Fruit fly (Drosophila melanogaster) whole organism, embryonic: ENCODE data around the gene CG14367.
A peak's percentile ranks its signal among the peaks of the same experiment; 100 is the strongest.

Experiments used
- ATbp ChIP-seq: fragments of 200-800 bp; sonication (Bioruptor generic); optimal IDR thresholded peaks from 2 replicates; lab custom pipeline; 2017; ENCODE audit warnings: missing biosample characterization, mild to moderate bottlenecking, missing genetic modification characterization, missing genetic modification reagents
- Awh ChIP-seq: fragments of 200-800 bp; sonication (Bioruptor generic); IDR thresholded peaks from 2 replicates; pipeline ENCODE4, ENCODE4 v1.3.6; 2022; ENCODE audit warnings: missing biosample characterization, missing genetic modification characterization
- BtbVII ChIP-seq: fragments of 200-800 bp; sonication (Bioruptor generic); optimal IDR thresholded peaks from 3 replicates; lab custom pipeline; 2017; ENCODE audit warnings: missing biosample characterization, mild to moderate bottlenecking, missing genetic modification characterization
- CG10959 ChIP-seq: fragments of 200-800 bp; sonication (Bioruptor generic); IDR thresholded peaks from 2 replicates; pipeline ENCODE4 v1.3.6; 2022; ENCODE audit warnings: missing biosample characterization, missing genetic modification characterization
- CG14050 ChIP-seq: fragments of 200-800 bp; sonication (Bioruptor generic); IDR thresholded peaks from 3 replicates; pipeline ENCODE4 v1.3.6; 2022; ENCODE audit warnings: missing biosample characterization, missing genetic modification characterization
- CG1792 ChIP-seq: fragments of 200-800 bp; sonication (Bioruptor generic); optimal IDR thresholded peaks from 2 replicates; lab custom pipeline; 2016; ENCODE audit warnings: missing biosample characterization, missing genetic modification characterization
- CG18476 ChIP-seq: fragments of 200-800 bp; sonication (Bioruptor generic); optimal IDR thresholded peaks from 2 replicates; lab custom pipeline; 2016; ENCODE audit warnings: missing biosample characterization, mild to moderate bottlenecking, missing genetic modification characterization
- CG3065 ChIP-seq: fragments of 200-800 bp; sonication (Bioruptor generic); optimal IDR thresholded peaks from 2 replicates; lab custom pipeline; 2016; ENCODE audit warnings: missing biosample characterization, missing genetic modification characterization
- CG32767 ChIP-seq: fragments of 200-800 bp; sonication (Bioruptor generic); IDR thresholded peaks from 2 replicates; pipeline ENCODE4 v1.3.6; 2022; ENCODE audit warnings: missing biosample characterization, missing genetic modification characterization
- CG3407 ChIP-seq: fragments of 200-800 bp; sonication (Bioruptor generic); optimal IDR thresholded peaks from 2 replicates; lab custom pipeline; 2018; ENCODE audit warnings: missing biosample characterization, mild to moderate bottlenecking, missing genetic modification characterization
- CG6272 ChIP-seq: fragments of 200-800 bp; sonication (Bioruptor generic); IDR thresholded peaks from 2 replicates; pipeline ENCODE4 v1.3.6; 2022; ENCODE audit warnings: missing biosample characterization, missing genetic modification characterization
- CG6654 ChIP-seq: fragments of 200-800 bp; sonication (Bioruptor generic); optimal IDR thresholded peaks from 2 replicates; lab custom pipeline; 2017; ENCODE audit warnings: missing biosample characterization, mild to moderate bottlenecking, missing genetic modification characterization
- CG6791 ChIP-seq: fragments of 200-800 bp; sonication (Bioruptor generic); IDR thresholded peaks from 3 replicates; pipeline ENCODE4 v1.3.6; 2022; ENCODE audit warnings: missing biosample characterization, missing genetic modification characterization; ENCODE audit not compliant: partially characterized antibody
- D19A ChIP-seq: fragments of 200-800 bp; optimal IDR thresholded peaks from 3 replicates; lab custom pipeline; 2019; ENCODE audit warnings: missing biosample characterization, mild to moderate bottlenecking, missing genetic modification characterization, moderate library complexity
- Doc2 ChIP-seq: fragments of 200-800 bp; sonication (Bioruptor generic); IDR thresholded peaks from 2 replicates; pipeline ENCODE4 v1.3.6; 2022; ENCODE audit warnings: missing biosample characterization, missing genetic modification characterization
- Eip74EF ChIP-seq, 2 experiments: fragments of 200-800 bp in 1 of 2; fragments of >200 bp in 1 of 2; sonication (Bioruptor generic) in 1 of 2; optimal IDR thresholded peaks; 2 replicates each; lab custom pipeline; 2017 to 2019; ENCODE audit warnings: missing biosample characterization in 2 of 2, missing genetic modification characterization in 2 of 2, mild to moderate bottlenecking in 1 of 2, moderate library complexity in 1 of 2
- HmgD ChIP-seq: fragments of 200-800 bp; sonication (Bioruptor generic); optimal IDR thresholded peaks from 3 replicates; lab custom pipeline; 2016; ENCODE audit warnings: missing biosample characterization, missing genetic modification characterization
- Hr39 ChIP-seq: fragments of >200 bp; optimal IDR thresholded peaks from 2 replicates; lab custom pipeline; 2017
- Hr78 ChIP-seq, 2 experiments: fragments of 200-800 bp in 1 of 2; fragments of >200 bp in 1 of 2; sonication (Bioruptor generic) in 1 of 2; optimal IDR thresholded peaks; 2 replicates each; lab custom pipeline; 2017 to 2019; ENCODE audit warnings: missing biosample characterization in 2 of 2, missing genetic modification characterization in 2 of 2, mild to moderate bottlenecking in 1 of 2, moderate library complexity in 1 of 2
- MBD-R2 ChIP-seq: fragments of 200-800 bp; sonication (Bioruptor generic); IDR thresholded peaks from 2 replicates; pipeline ENCODE4 v1.3.6; 2022; ENCODE audit warnings: missing biosample characterization, missing genetic modification characterization
- Meics ChIP-seq: fragments of 200-800 bp; sonication (Bioruptor generic); optimal IDR thresholded peaks from 2 replicates; lab custom pipeline; 2017; ENCODE audit warnings: missing biosample characterization, mild to moderate bottlenecking, missing genetic modification characterization
- Nf-YA ChIP-seq: fragments of 200-800 bp; sonication (Bioruptor generic); IDR thresholded peaks from 2 replicates; pipeline ENCODE4 v1.3.6; 2022; ENCODE audit warnings: missing biosample characterization, missing genetic modification characterization
- Oaz ChIP-seq: fragments of 200-800 bp; sonication (Bioruptor generic); IDR thresholded peaks from 2 replicates; pipeline ENCODE4 v1.3.6; 2022; ENCODE audit warnings: missing biosample characterization, missing genetic modification characterization
- Six4 ChIP-seq: fragments of 200-800 bp; sonication (Bioruptor generic); optimal IDR thresholded peaks from 2 replicates; lab custom pipeline; 2016; ENCODE audit warnings: missing biosample characterization, missing genetic modification characterization
- Spps ChIP-seq: fragments of 200-800 bp; sonication (Bioruptor generic); optimal IDR thresholded peaks from 2 replicates; lab custom pipeline; 2018; ENCODE audit warnings: missing biosample characterization, mild to moderate bottlenecking, missing genetic modification characterization
- YL-1 ChIP-seq: fragments of 200-800 bp; sonication (Bioruptor generic); optimal IDR thresholded peaks from 3 replicates; lab custom pipeline; 2017; ENCODE audit warnings: missing biosample characterization, mild to moderate bottlenecking, missing genetic modification characterization
- aop ChIP-seq: fragments of 200-800 bp; sonication (Bioruptor generic); IDR thresholded peaks from 2 replicates; pipeline ENCODE4 v1.3.6; 2022; ENCODE audit warnings: missing biosample characterization, missing genetic modification characterization
- bigmax ChIP-seq: fragments of 200-800 bp; sonication (Bioruptor generic); optimal IDR thresholded peaks from 2 replicates; lab custom pipeline; 2018; ENCODE audit warnings: missing biosample characterization, mild to moderate bottlenecking, missing genetic modification characterization
- bowl ChIP-seq: fragments of 200-800 bp; sonication (Bioruptor generic); IDR thresholded peaks from 2 replicates; pipeline ENCODE4 v1.3.6; 2022; ENCODE audit warnings: missing biosample characterization, missing genetic modification characterization
- cato ChIP-seq: fragments of 200-800 bp; sonication (Bioruptor generic); optimal IDR thresholded peaks from 2 replicates; lab custom pipeline; 2016; ENCODE audit warnings: missing biosample characterization, missing genetic modification characterization, borderline replicate concordance
- dimm ChIP-seq: fragments of 200-800 bp; sonication (Bioruptor generic); IDR thresholded peaks from 2 replicates; pipeline ENCODE4 v1.3.6; 2022; ENCODE audit warnings: missing biosample characterization, missing genetic modification characterization
- dmrt11E ChIP-seq: fragments of 200-800 bp; sonication (Bioruptor generic); optimal IDR thresholded peaks from 3 replicates; lab custom pipeline; 2018; ENCODE audit warnings: missing biosample characterization, mild to moderate bottlenecking, missing genetic modification characterization, moderate library complexity
- fu2 ChIP-seq: fragments of 200-800 bp; sonication (Bioruptor generic); optimal IDR thresholded peaks from 2 replicates; lab custom pipeline; 2016; ENCODE audit warnings: missing biosample characterization, missing genetic modification characterization
- gcm ChIP-seq: fragments of 200-800 bp; sonication (Bioruptor generic); optimal IDR thresholded peaks from 2 replicates; lab custom pipeline; 2019; ENCODE audit warnings: missing biosample characterization, mild to moderate bottlenecking, missing genetic modification characterization, moderate library complexity
- gfzf ChIP-seq: fragments of 200-800 bp; sonication (Bioruptor generic); optimal IDR thresholded peaks from 2 replicates; lab custom pipeline; 2016; ENCODE audit warnings: missing biosample characterization, mild to moderate bottlenecking, missing genetic modification characterization, moderate library complexity
- gsb ChIP-seq: fragments of 200-800 bp; sonication (Bioruptor generic); IDR thresholded peaks from 2 replicates; pipeline ENCODE4 v1.3.6; 2022; ENCODE audit warnings: missing biosample characterization, missing genetic modification characterization
- jumu ChIP-seq: fragments of 200-800 bp; sonication (Bioruptor generic); optimal IDR thresholded peaks from 3 replicates; lab custom pipeline; 2016; ENCODE audit warnings: missing biosample characterization, missing genetic modification characterization
- odd ChIP-seq: fragments of 200-800 bp; sonication (Bioruptor generic); optimal IDR thresholded peaks from 2 replicates; lab custom pipeline; 2017; ENCODE audit warnings: missing biosample characterization, mild to moderate bottlenecking, missing genetic modification characterization
- pan ChIP-seq, 4 experiments: fragments of >200 bp in 3 of 4; fragments of 200-800 bp in 1 of 4; sonication (Bioruptor generic) in 1 of 4; optimal IDR thresholded peaks in 3 of 4; IDR thresholded peaks in 1 of 4; 2 replicates each; pipeline versions ENCODE4 v1.3.6 to Lab custom; 2017 to 2022; ENCODE audit warnings: missing biosample characterization in 2 of 4, missing genetic modification characterization in 2 of 4, mixed read lengths in 1 of 4
- pfk ChIP-seq: fragments of 200-800 bp; sonication (Bioruptor generic); optimal IDR thresholded peaks from 2 replicates; lab custom pipeline; 2018; ENCODE audit warnings: missing biosample characterization, mild to moderate bottlenecking, missing genetic modification characterization, moderate library complexity
- pzg ChIP-seq: fragments of 200-800 bp; sonication (Bioruptor generic); optimal IDR thresholded peaks from 3 replicates; lab custom pipeline; 2018; ENCODE audit warnings: missing biosample characterization, mild to moderate bottlenecking, missing genetic modification characterization, moderate library complexity
- repo ChIP-seq: fragments of 200-800 bp; sonication (Bioruptor generic); optimal IDR thresholded peaks from 2 replicates; lab custom pipeline; 2016; ENCODE audit warnings: missing biosample characterization, missing genetic modification characterization
- sens-2 ChIP-seq: fragments of 200-800 bp; sonication (Bioruptor generic); IDR thresholded peaks from 2 replicates; pipeline ENCODE4 v1.3.6; 2022; ENCODE audit warnings: missing biosample characterization, missing genetic modification characterization
- slp2 ChIP-seq: fragments of 200-800 bp; sonication (Bioruptor generic); optimal IDR thresholded peaks from 2 replicates; lab custom pipeline; 2016; ENCODE audit warnings: missing biosample characterization, missing genetic modification characterization
- tio ChIP-seq: fragments of 200-800 bp; sonication (Bioruptor generic); optimal IDR thresholded peaks from 2 replicates; lab custom pipeline; 2017; ENCODE audit warnings: missing biosample characterization, missing genetic modification characterization, inconsistent platforms
- toy ChIP-seq: fragments of 200-800 bp; sonication (Bioruptor generic); IDR thresholded peaks from 2 replicates; pipeline ENCODE4 v1.3.6; 2022; ENCODE audit warnings: missing biosample characterization, missing genetic modification characterization
- usp ChIP-seq: fragments of >200 bp; optimal IDR thresholded peaks from 2 replicates; lab custom pipeline; 2017; ENCODE audit warnings: missing biosample characterization, missing genetic modification characterization
- z ChIP-seq: fragments of 200-800 bp; sonication (Bioruptor generic); IDR thresholded peaks from 3 replicates; pipeline ENCODE4 v1.3.6; 2022; ENCODE audit warnings: missing biosample characterization, missing genetic modification characterization

CG14367 gene

dm6 chr3R:13676137-13677086 is 17.4 kb upstream of the CG14367 start, which contains the start of the genes Lkb1 and CG9588 (continued):
- TF ChIP-seq YL-1 (peak; percentile 88), D19A (tag; lab: Kevin White, UChicago) (peak; percentile 71), CG32767 (peak; percentile 53; the same call in 1 of the 2 replicates), dmrt11E (tag; lab: Kevin White, UChicago) (peak; percentile 30), z (GFP tag; lab: Robert Waterston, UW) (no peak), dimm (GFP tag; lab: Robert Waterston, UW) (no peak), CG18476 (peak; percentile 44), CG1792 (GFP tag; lab: Kevin White, UChicago) (no peak), BtbVII (no peak), slp2 (GFP tag; lab: Kevin White, UChicago) (peak; percentile 35), Eip74EF (GFP tag; optimal IDR thresholded peaks at IDR 0.05; lab: Kevin White, UChicago) (no peak), sens-2 (no peak), cato (GFP tag; lab: Kevin White, UChicago) (no peak), CG10959 (peak; percentile 70), Spps (tag; lab: Kevin White, UChicago) (no peak), CG6654 (GFP tag; lab: Kevin White, UChicago) (peak; percentile 25), HmgD (GFP tag; lab: Kevin White, UChicago) (no peak), Nf-YA (GFP tag; lab: Robert Waterston, UW) (peak; percentile 69; the same call in 1 of the 2 replicates), repo (GFP tag; lab: Kevin White, UChicago) (no peak), gfzf (GFP tag; lab: Kevin White, UChicago) (peak; percentile 86), pfk (GFP tag; lab: Kevin White, UChicago) (no peak), odd (no peak), Awh (GFP tag; lab: Robert Waterston, UW) (peak; percentile 85), aop (no peak), CG6272 (peak; percentile 41; the same call in 1 of the 2 replicates), bigmax (no peak), MBD-R2 (GFP tag; lab: Robert Waterston, UW) (peak; percentile 79), toy (GFP tag; lab: Robert Waterston, UW) (peak; percentile 52; the same call in 1 of the 2 replicates), CG3407 (GFP tag; lab: Kevin White, UChicago) (no peak), gcm (GFP tag; lab: Kevin White, UChicago) (no peak), Doc2 (GFP tag; lab: Robert Waterston, UW) (no peak), gsb (GFP tag; lab: Robert Waterston, UW) (peak; percentile 70), CG3065 (no peak), ATbp (GFP tag; lab: Kevin White, UChicago) (no peak), CG6791 (GFP tag; lab: Robert Waterston, UW) (peak; percentile 52; the same call in 2 of the 3 replicates), usp (no peak), Hr39 (lab: Kevin White, UChicago) (no peak), pzg (GFP tag; lab: Kevin White, UChicago) (peak; percentile 58), tio (GFP tag; lab: Kevin White, UChicago) (no peak), pan (optimal IDR thresholded peaks at IDR 0.05; lab: Kevin White, UChicago) (no peak), pan (GFP tag; optimal IDR thresholded peaks at IDR 0.05 in 1 of 2, IDR thresholded peaks at IDR 0.05 in 1 of 2) (peak in 1 of 2 experiments; percentile 86), CG14050 (GFP tag; lab: Robert Waterston, UW) (peak; percentile 57; the same call in 2 of the 3 replicates), jumu (GFP tag; lab: Kevin White, UChicago) (peak; percentile 52), Six4 (GFP tag; lab: Kevin White, UChicago) (no peak), Meics (GFP tag; lab: Kevin White, UChicago) (peak; percentile 41), Oaz (GFP tag; lab: Robert Waterston, UW) (peak; percentile 56), Hr78 (GFP tag; optimal IDR thresholded peaks at IDR 0.05; lab: Kevin White, UChicago) (no peak), bowl (GFP tag; lab: Robert Waterston, UW) (0 out of 2 replicates have a peak, but pooled peaks have one; percentile 28), fu2 (GFP tag; lab: Kevin White, UChicago) (peak; percentile 17)
